Fruit fly (Drosophila melanogaster): ENCODE data around the gene mRpS7.
A peak's percentile ranks its signal among the peaks of the same experiment; 100 is the strongest.

Gene mRpS7

DNA sequence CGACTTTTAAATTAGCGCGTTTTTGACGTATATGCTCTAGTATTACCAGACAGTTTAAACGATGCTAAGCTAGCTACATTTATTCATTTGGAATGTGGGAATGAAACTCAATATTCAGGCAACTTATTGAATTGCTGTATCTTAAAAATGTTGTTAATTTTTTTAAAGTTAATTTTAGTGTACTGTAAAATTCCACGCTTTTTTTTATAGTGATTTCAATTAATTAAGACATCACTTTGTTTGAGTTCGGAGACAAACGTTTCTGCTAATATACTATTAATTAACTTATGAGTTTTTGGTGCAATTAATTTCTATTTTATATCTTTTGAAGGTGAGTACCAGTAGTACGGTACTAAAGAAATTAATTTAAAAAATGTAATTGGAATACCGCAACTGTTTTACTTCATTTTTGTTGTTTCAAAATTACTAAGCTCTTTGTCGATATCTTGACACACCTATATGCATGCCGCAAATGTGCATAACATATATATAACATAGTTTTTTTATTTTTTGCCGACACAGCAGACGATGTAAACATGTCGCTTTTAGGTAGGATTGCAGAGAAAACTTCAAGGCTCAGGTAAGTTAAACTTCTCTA lies at the start of gene mRpS7, which contains the start of gene Cdk1:
TSS of gene mRpS7 (plus strand) at position 455 of the 598 bp plus-strand sequence.
TSS of gene Cdk1 (minus strand) at position 55 of the 598 bp plus-strand sequence.
- TF ChIP-seq fru (GFP tag; optimal IDR thresholded peaks at IDR 0.05) (peak; percentile 49), woc (GFP tag; optimal IDR thresholded peaks at IDR 0.05) (peak; percentile 76), rgr (GFP tag; optimal IDR thresholded peaks at IDR 0.05) (peak; percentile 2), sage (GFP tag; optimal IDR thresholded peaks at IDR 0.05) (peak; percentile 3), Jra (GFP tag; optimal IDR thresholded peaks at IDR 0.05) (peak; percentile 43), usp (GFP tag; optimal IDR thresholded peaks at IDR 0.05) (no peak), foxo (GFP tag; optimal IDR thresholded peaks at IDR 0.05) (peak in 1 of 2 experiments; percentile 61), jim (GFP tag; optimal IDR thresholded peaks at IDR 0.05) (no peak), h (GFP tag; optimal IDR thresholded peaks at IDR 0.05) (peak; percentile 44), OdsH (GFP tag; optimal IDR thresholded peaks at IDR 0.05) (peak; percentile 4), Hnf4 (GFP tag; optimal IDR thresholded peaks at IDR 0.05) (peak; percentile 49), HLH106 (tag; optimal IDR thresholded peaks at IDR 0.05) (peak; percentile 59), sv (GFP tag; optimal IDR thresholded peaks at IDR 0.05) (peak; percentile 43), Dif (GFP tag; optimal IDR thresholded peaks at IDR 0.05; ENCODE audit: partially characterized antibody) (no peak), br (GFP tag; optimal IDR thresholded peaks at IDR 0.05) (no peak), brk (GFP tag; optimal IDR thresholded peaks at IDR 0.05) (peak; percentile 30), psq (GFP tag; optimal IDR thresholded peaks at IDR 0.05) (peak; percentile 27), N (GFP tag; optimal IDR thresholded peaks at IDR 0.05) (no peak), tai (GFP tag; optimal IDR thresholded peaks at IDR 0.05) (peak; percentile 47), Myc (optimal IDR thresholded peaks at IDR 0.05) (peak; percentile 9), Sp1 (GFP tag; optimal IDR thresholded peaks at IDR 0.05) (peak; percentile 55), ey (GFP tag; optimal IDR thresholded peaks at IDR 0.05) (peak; percentile 28)

DNA sequence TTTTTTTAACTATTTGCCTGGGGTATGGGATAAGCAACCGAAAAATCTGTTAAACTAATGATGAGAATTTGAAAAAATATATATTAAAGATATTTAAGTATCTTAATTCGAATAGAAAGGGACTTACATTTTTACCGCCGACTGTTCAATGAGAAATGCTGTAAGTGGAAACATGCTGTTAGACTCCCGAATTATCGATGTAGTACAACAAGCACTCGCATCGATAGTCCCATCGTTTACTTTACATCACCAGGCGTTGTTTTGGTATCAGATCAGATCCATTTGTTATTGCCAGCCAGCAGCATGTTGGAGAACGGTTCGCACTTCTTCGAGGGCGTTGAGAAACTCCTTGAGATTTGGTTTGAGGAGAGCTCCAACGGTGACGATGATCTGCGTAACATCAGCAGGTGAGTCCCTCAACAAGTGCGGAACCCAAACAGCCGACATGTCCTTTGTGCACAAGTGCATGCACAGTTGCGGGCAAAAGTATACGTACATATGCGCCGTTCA lies 47.2 kb upstream of the mRpS7 start, which contains the start of gene SamDC:
TSS of gene SamDC (plus strand) at position 246 of the 510 bp plus-strand sequence.
- TF ChIP-seq Dif (GFP tag; optimal IDR thresholded peaks at IDR 0.05; ENCODE audit: partially characterized antibody) (no peak), HLH106 (tag; optimal IDR thresholded peaks at IDR 0.05) (peak; percentile 20), ey (GFP tag; optimal IDR thresholded peaks at IDR 0.05) (no peak), CG32264 (GFP tag; optimal IDR thresholded peaks at IDR 0.05) (no peak), sage (GFP tag; optimal IDR thresholded peaks at IDR 0.05) (peak; percentile 30), dsf (GFP tag; optimal IDR thresholded peaks at IDR 0.05; ENCODE audit: borderline replicate concordance) (no peak), Abd-B (GFP tag; optimal IDR thresholded peaks at IDR 0.05) (no peak), dl (GFP tag; optimal IDR thresholded peaks at IDR 0.05; ENCODE audit: insufficient read depth in 1 of 2, partially characterized antibody in 2 of 2) (no peak), Myc (optimal IDR thresholded peaks at IDR 0.05) (no peak), CrebA (GFP tag; optimal IDR thresholded peaks at IDR 0.05; ENCODE audit: borderline replicate concordance) (no peak), Jra (GFP tag; optimal IDR thresholded peaks at IDR 0.05) (no peak), Dfd (GFP tag; optimal IDR thresholded peaks at IDR 0.05) (no peak), lola (GFP tag; optimal IDR thresholded peaks at IDR 0.05) (no peak), Hr83 (GFP tag; optimal IDR thresholded peaks at IDR 0.05; ENCODE audit: poor library complexity, severe bottlenecking) (peak; percentile 71), pan (optimal IDR thresholded peaks at IDR 0.05) (no peak), foxo (GFP tag; optimal IDR thresholded peaks at IDR 0.05) (peak in 1 of 2 experiments; percentile 57), woc (GFP tag; optimal IDR thresholded peaks at IDR 0.05) (peak; percentile 76), jim (GFP tag; optimal IDR thresholded peaks at IDR 0.05) (no peak), Vsx2 (GFP tag; optimal IDR thresholded peaks at IDR 0.05; ENCODE audit: partially characterized antibody) (no peak), psq (GFP tag; optimal IDR thresholded peaks at IDR 0.05) (no peak), N (GFP tag; optimal IDR thresholded peaks at IDR 0.05) (peak; percentile 97), usp (GFP tag; optimal IDR thresholded peaks at IDR 0.05) (no peak), Rel (GFP tag; optimal IDR thresholded peaks at IDR 0.05) (no peak), Rel (tag; optimal IDR thresholded peaks at IDR 0.05) (peak; percentile 19), Hr78 (GFP tag; optimal IDR thresholded peaks at IDR 0.05) (peak; percentile 78), tai (GFP tag; optimal IDR thresholded peaks at IDR 0.05) (no peak), brk (GFP tag; optimal IDR thresholded peaks at IDR 0.05) (no peak), sv (GFP tag; optimal IDR thresholded peaks at IDR 0.05) (peak; percentile 4), dmrt93B (GFP tag; optimal IDR thresholded peaks at IDR 0.05) (no peak), fru (GFP tag; optimal IDR thresholded peaks at IDR 0.05) (no peak), GATAd (GFP tag; optimal IDR thresholded peaks at IDR 0.05) (no peak), CG9705 (GFP tag; optimal IDR thresholded peaks at IDR 0.05) (no peak), Mio (GFP tag; optimal IDR thresholded peaks at IDR 0.05) (no peak), Sp1 (GFP tag; optimal IDR thresholded peaks at IDR 0.05) (peak; percentile 19), Hnf4 (GFP tag; optimal IDR thresholded peaks at IDR 0.05) (peak; percentile 28), rgr (GFP tag; optimal IDR thresholded peaks at IDR 0.05) (peak; percentile 48), br (GFP tag; optimal IDR thresholded peaks at IDR 0.05) (no peak), h (GFP tag; optimal IDR thresholded peaks at IDR 0.05) (peak; percentile 46), OdsH (GFP tag; optimal IDR thresholded peaks at IDR 0.05) (peak; percentile 24)
